Worm (Caenorhabditis elegans) whole organism, L3 larva: Measurements from ENCODE around the gene srbc-34.

ENCODE experiments used
- R02D3.7 ChIP-seq: fragments of 150-350 bp; optimal IDR thresholded peaks from 2 replicates; lab custom pipeline; 2014; ENCODE audit warnings: missing biosample characterization, missing genetic modification characterization
- ZK546.5 ChIP-seq: sonication (generic microtip); optimal IDR thresholded peaks from 2 replicates; lab custom pipeline; 2017; ENCODE audit warnings: missing biosample characterization, missing genetic modification characterization
- ceh-28 ChIP-seq: fragments of 150-350 bp; optimal IDR thresholded peaks from 2 replicates; lab custom pipeline; 2014; ENCODE audit warnings: missing biosample characterization, missing genetic modification reagents, missing genetic modification characterization
- ceh-9 ChIP-seq: sonication (generic microtip); optimal IDR thresholded peaks from 2 replicates; lab custom pipeline; 2018; ENCODE audit warnings: missing biosample characterization, missing genetic modification characterization
- egl-27 ChIP-seq: sonication (generic microtip); optimal IDR thresholded peaks from 4 replicates; lab custom pipeline; 2017; ENCODE audit warnings: missing biosample characterization, missing genetic modification reagents, missing genetic modification characterization
- egl-5 ChIP-seq: fragments of 150-350 bp; optimal IDR thresholded peaks from 2 replicates; lab custom pipeline; 2017; ENCODE audit warnings: missing biosample characterization, missing genetic modification reagents, missing genetic modification characterization, inconsistent platforms
- elt-1 ChIP-seq: fragments of 150-350 bp; optimal IDR thresholded peaks from 2 replicates; lab custom pipeline; 2014; ENCODE audit warnings: missing biosample characterization, missing genetic modification characterization
- elt-2 ChIP-seq: sonication (generic microtip); optimal IDR thresholded peaks from 2 replicates; lab custom pipeline; 2016; ENCODE audit warnings: missing genetic modification reagents, mild to moderate bottlenecking, missing genetic modification characterization, missing compliant biosample characterization
- eor-1 ChIP-seq, 2 experiments: fragments of 150-350 bp; optimal IDR thresholded peaks; 2 replicates each; lab custom pipeline; 2014 to 2018; ENCODE audit warnings: missing biosample characterization in 2 of 2, missing genetic modification characterization in 2 of 2
- fkh-10 ChIP-seq: sonication (generic microtip); optimal IDR thresholded peaks from 2 replicates; lab custom pipeline; 2017; ENCODE audit warnings: missing biosample characterization, missing genetic modification reagents, missing genetic modification characterization
- fkh-2 ChIP-seq: fragments of 150-350 bp; optimal IDR thresholded peaks from 2 replicates; lab custom pipeline; 2014; ENCODE audit warnings: missing biosample characterization, missing genetic modification reagents, missing genetic modification characterization
- fos-1 ChIP-seq: fragments of 150-350 bp; optimal IDR thresholded peaks from 2 replicates; lab custom pipeline; 2014; ENCODE audit warnings: missing biosample characterization, missing genetic modification characterization
- hmg-11 ChIP-seq: sonication (generic microtip); optimal IDR thresholded peaks from 2 replicates; lab custom pipeline; 2016; ENCODE audit warnings: missing genetic modification characterization, missing compliant biosample characterization
- jun-1 ChIP-seq: fragments of 150-350 bp; optimal IDR thresholded peaks from 2 replicates; lab custom pipeline; 2014; ENCODE audit warnings: missing biosample characterization, missing genetic modification reagents, missing genetic modification characterization
- lin-39 ChIP-seq: fragments of 150-350 bp; optimal IDR thresholded peaks from 2 replicates; lab custom pipeline; 2018; ENCODE audit warnings: missing biosample characterization, missing genetic modification reagents, missing genetic modification characterization
- lsy-12 ChIP-seq: sonication (generic microtip); optimal IDR thresholded peaks from 2 replicates; lab custom pipeline; 2016; ENCODE audit warnings: mild to moderate bottlenecking, missing genetic modification characterization, missing compliant biosample characterization
- mdl-1 ChIP-seq: fragments of 150-350 bp; optimal IDR thresholded peaks from 2 replicates; lab custom pipeline; 2014; ENCODE audit warnings: missing biosample characterization, missing genetic modification characterization
- mml-1 ChIP-seq: fragments of 150-350 bp; sonication (generic microtip); optimal IDR thresholded peaks from 3 replicates; lab custom pipeline; 2014; ENCODE audit warnings: missing biosample characterization, missing genetic modification characterization
- nfya-1 ChIP-seq: sonication (generic microtip); optimal IDR thresholded peaks from 2 replicates; lab custom pipeline; 2017; ENCODE audit warnings: missing genetic modification characterization, mild to moderate bottlenecking, missing compliant biosample characterization, antibody characterized with exemption, moderate library complexity; ENCODE audit not compliant: insufficient read depth
- nhr-12 ChIP-seq: fragments of 150-350 bp; optimal IDR thresholded peaks from 2 replicates; lab custom pipeline; 2014; ENCODE audit warnings: missing biosample characterization, missing genetic modification characterization
- nhr-237 ChIP-seq: fragments of 150-350 bp; optimal IDR thresholded peaks from 2 replicates; lab custom pipeline; 2014; ENCODE audit warnings: missing biosample characterization, missing genetic modification characterization
- nhr-25 ChIP-seq: sonication (generic microtip); optimal IDR thresholded peaks from 2 replicates; lab custom pipeline; 2017; ENCODE audit warnings: missing biosample characterization, missing genetic modification characterization
- nhr-43 ChIP-seq: sonication (generic microtip); optimal IDR thresholded peaks from 2 replicates; lab custom pipeline; 2016; ENCODE audit warnings: mild to moderate bottlenecking, missing genetic modification characterization, missing compliant biosample characterization; ENCODE audit not compliant: poor library complexity, severe bottlenecking
- nhr-67 ChIP-seq: fragments of 150-350 bp; optimal IDR thresholded peaks from 2 replicates; lab custom pipeline; 2014; ENCODE audit warnings: missing biosample characterization, missing genetic modification characterization
- nhr-76 ChIP-seq: fragments of 150-350 bp; sonication (generic microtip); optimal IDR thresholded peaks from 5 replicates; lab custom pipeline; 2014; ENCODE audit warnings: missing biosample characterization, missing genetic modification characterization
- nhr-77 ChIP-seq: fragments of 150-350 bp; optimal IDR thresholded peaks from 2 replicates; lab custom pipeline; 2014; ENCODE audit warnings: missing biosample characterization, missing genetic modification characterization
- pha-4 ChIP-seq: fragments of 150-350 bp; optimal IDR thresholded peaks from 2 replicates; lab custom pipeline; 2014; ENCODE audit warnings: missing biosample characterization, missing genetic modification reagents, missing genetic modification characterization
- pqm-1 ChIP-seq: fragments of 150-350 bp; optimal IDR thresholded peaks from 2 replicates; lab custom pipeline; 2017; ENCODE audit warnings: missing biosample characterization, missing genetic modification characterization, inconsistent platforms
- sea-2 ChIP-seq: fragments of 150-350 bp; sonication (generic microtip); optimal IDR thresholded peaks from 4 replicates; lab custom pipeline; 2014; ENCODE audit warnings: missing biosample characterization, missing genetic modification reagents, missing genetic modification characterization
- skn-1 ChIP-seq: fragments of 150-350 bp; optimal IDR thresholded peaks from 2 replicates; lab custom pipeline; 2014; ENCODE audit warnings: missing biosample characterization, missing genetic modification characterization
- unc-39 ChIP-seq: sonication (generic microtip); optimal IDR thresholded peaks from 4 replicates; lab custom pipeline; 2017; ENCODE audit warnings: missing biosample characterization, missing genetic modification characterization
- unc-62 ChIP-seq: fragments of 150-350 bp; sonication (generic microtip); optimal IDR thresholded peaks from 4 replicates; lab custom pipeline; 2014; ENCODE audit warnings: missing biosample characterization, missing genetic modification reagents, missing genetic modification characterization
- zag-1 ChIP-seq: fragments of 150-350 bp; optimal IDR thresholded peaks from 2 replicates; lab custom pipeline; 2014; ENCODE audit warnings: missing biosample characterization, missing genetic modification characterization
- ztf-11 ChIP-seq: fragments of 150-350 bp; optimal IDR thresholded peaks from 2 replicates; lab custom pipeline; 2014; ENCODE audit warnings: missing biosample characterization, missing genetic modification characterization
- ztf-4 ChIP-seq: fragments of 150-350 bp; optimal IDR thresholded peaks from 2 replicates; lab custom pipeline; 2014; ENCODE audit warnings: missing biosample characterization, missing genetic modification characterization

srbc-34 gene

ce11 chrV:20201316-20201715, 4.8 kb upstream of the srbc-34 start, which contains the start of gene fbxa-114:
Gene fbxa-114, plus strand, starts transcription at chrV:20201616.
- no peak for TF ChIP-seq zag-1 (tag; lab: Kevin White, UChicago)
- TF ChIP-seq ztf-4 (tag; lab: Kevin White, UChicago): no peak
- no peak for TF ChIP-seq ZK546.5 (tag; lab: Kevin White, UChicago)
- no peak for TF ChIP-seq mml-1 (tag; lab: Kevin White, UChicago)

- TF ChIP-seq skn-1 (tag; lab: Kevin White, UChicago) (no peak), fos-1 (no peak), elt-1 (tag; lab: Kevin White, UChicago) (no peak), R02D3.7 (tag; lab: Kevin White, UChicago) (no peak), nhr-43 (tag; lab: Kevin White, UChicago) (no peak), lin-39 (tag; lab: Kevin White, UChicago) (no peak), nfya-1 (tag; lab: Kevin White, UChicago) (no peak), unc-62 (GFP tag; lab: Kevin White, UChicago) (no peak), nhr-25 (tag; lab: Kevin White, UChicago) (no peak), lsy-12 (tag; lab: Kevin White, UChicago) (no peak), mdl-1 (tag; lab: Kevin White, UChicago) (no peak), unc-39 (tag; lab: Kevin White, UChicago) (no peak), hmg-11 (no peak), nhr-67 (tag; lab: Kevin White, UChicago) (no peak), eor-1 (tag; optimal IDR thresholded peaks at IDR 0.05; lab: Kevin White, UChicago) (no peak)
Observed at ce11 chrV:20203085-20203484, 3.0 kb upstream of the srbc-34 start, which contains the start of gene fbxa-113. Gene fbxa-113, plus strand, starts transcription at chrV:20203385.

ce11 chrV:20212584-20212983, 6.5 kb downstream of the srbc-34 start, which contains the start of gene Y113G7B.12:
Gene Y113G7B.12, minus strand, starts transcription at chrV:20212684.
- TF ChIP-seq ceh-9 (tag; lab: Kevin White, UChicago) (no peak), fos-1 (no peak)
- TF ChIP-seq, all 47 proteins: peak for 0

ce11 chrV:20213097-20213496, 7.0 kb downstream of the srbc-34 start:
- TF ChIP-seq ZK546.5 (tag; lab: Kevin White, UChicago) (no peak), pqm-1 (peak; percentile 47), nhr-237 (tag; lab: Kevin White, UChicago) (no peak), elt-2 (tag; lab: Kevin White, UChicago) (peak; percentile 66), pha-4 (tag; lab: Kevin White, UChicago) (peak; percentile 12), R02D3.7 (tag; lab: Kevin White, UChicago) (no peak), hmg-11 (no peak), nhr-25 (tag; lab: Kevin White, UChicago) (no peak), ztf-11 (tag; lab: Kevin White, UChicago) (no peak)

ce11 chrV:20215197-20215596, 9.1 kb downstream of the srbc-34 start, which contains the start of gene Y113G7B.11:
Gene Y113G7B.11, minus strand, starts transcription at chrV:20215297.
- TF ChIP-seq egl-27 (tag; lab: Kevin White, UChicago) (no peak), ceh-9 (tag; lab: Kevin White, UChicago) (no peak), elt-2 (tag; lab: Kevin White, UChicago) (no peak), ztf-11 (tag; lab: Kevin White, UChicago) (no peak), nhr-77 (tag; lab: Kevin White, UChicago) (no peak), fkh-10 (GFP tag; lab: Kevin White, UChicago) (no peak), egl-5 (tag; lab: Kevin White, UChicago) (no peak), nhr-12 (tag; lab: Kevin White, UChicago) (no peak), nhr-25 (tag; lab: Kevin White, UChicago) (no peak), fkh-2 (tag; lab: Kevin White, UChicago) (no peak), ZK546.5 (tag; lab: Kevin White, UChicago) (no peak), hmg-11 (no peak), eor-1 (tag; optimal IDR thresholded peaks at IDR 0.05; lab: Kevin White, UChicago) (no peak), jun-1 (no peak), pha-4 (tag; lab: Kevin White, UChicago) (no peak), ceh-28 (tag; lab: Kevin White, UChicago) (no peak), nhr-76 (no peak), sea-2 (GFP tag; lab: Kevin White, UChicago) (no peak)
